Fruit fly (Drosophila melanogaster) whole organism: ENCODE results near the gene CG43886.

Experiments
- CG8478 ChIP-seq: fragments of >200 bp; optimal IDR thresholded peaks from 2 replicates; lab custom pipeline; 2018; ENCODE audit warnings: inconsistent platforms
- Dll ChIP-seq: fragments of >200 bp; optimal IDR thresholded peaks from 2 replicates; lab custom pipeline; 2017
- EcR ChIP-seq, 2 experiments: fragments of >200 bp; optimal IDR thresholded peaks; 2 replicates each; lab custom pipeline; 2017; ENCODE audit warnings: missing biosample characterization in 2 of 2, missing genetic modification characterization in 2 of 2, missing genetic modification reagents in 2 of 2
- pan ChIP-seq: fragments of >200 bp; optimal IDR thresholded peaks from 2 replicates; lab custom pipeline; 2017
- psq ChIP-seq: fragments of >200 bp; optimal IDR thresholded peaks from 2 replicates; lab custom pipeline; 2017

- no peak for TF ChIP-seq EcR (GFP tag; optimal IDR thresholded peaks at IDR 0.05; lab: Kevin White, UChicago)
- no peak for TF ChIP-seq CG8478 (lab: Kevin White, UChicago)
- TF ChIP-seq Dll (lab: Kevin White, UChicago): no peak
- no peak for TF ChIP-seq psq
- TF ChIP-seq pan (lab: Kevin White, UChicago): no peak
Measured at dm6 chr3L:8137448-8137906, 22.1 kb downstream of the CG43886 start, which contains the start of the genes Setx and mus301.
